Fruit fly (Drosophila melanogaster): ENCODE data around the gene CG15432.

CG15432 gene

dm6 chr2L:4393842-4394421 is 48.2 kb upstream of the CG15432 start, which contains the start of gene CG3652 (continued):
- TF ChIP-seq zf30C (GFP tag; optimal IDR thresholded peaks at IDR 0.05) (no peak), Mes4 (GFP tag; optimal IDR thresholded peaks at IDR 0.05) (no peak), lmd (GFP tag; IDR thresholded peaks at IDR 0.05) (0 out of 2 replicates have a peak, but pooled peaks have one; percentile 20), wek (GFP tag; optimal IDR thresholded peaks at IDR 0.05) (no peak), CG11093 (GFP tag; IDR thresholded peaks at IDR 0.05) (no peak), CG3847 (GFP tag; IDR thresholded peaks at IDR 0.05) (no peak), CG3995 (GFP tag; optimal IDR thresholded peaks at IDR 0.05) (peak; percentile 77), Xrp1 (GFP tag; IDR thresholded peaks at IDR 0.05) (no peak), chm (GFP tag; IDR thresholded peaks at IDR 0.05) (no peak), pzg (GFP tag; optimal IDR thresholded peaks at IDR 0.05) (peak; percentile 47), CG17328 (GFP tag; IDR thresholded peaks at IDR 0.05) (no peak), CG13624 (GFP tag; optimal IDR thresholded peaks at IDR 0.05) (no peak), Sry-β (GFP tag; optimal IDR thresholded peaks at IDR 0.05) (peak; percentile 82), dati (GFP tag; IDR thresholded peaks at IDR 0.05) (no peak), run (tag; optimal IDR thresholded peaks at IDR 0.05) (no peak), sim (GFP tag; IDR thresholded peaks at IDR 0.05) (no peak), tx (GFP tag; optimal IDR thresholded peaks at IDR 0.05) (no peak), ato (GFP tag; IDR thresholded peaks at IDR 0.05; ENCODE audit: partially characterized antibody) (no peak), knrl (GFP tag; IDR thresholded peaks at IDR 0.05; ENCODE audit: partially characterized antibody) (peak; percentile 47; the same call in 2 of the 3 replicates), fd3F (GFP tag; optimal IDR thresholded peaks at IDR 0.05) (no peak), lola (GFP tag; optimal IDR thresholded peaks at IDR 0.05) (peak in 1 of 3 experiments; percentile 29), Sox100B (GFP tag; optimal IDR thresholded peaks at IDR 0.05) (no peak), Dip2 (GFP tag; IDR thresholded peaks at IDR 0.05) (no peak), Adf1 (GFP tag; IDR thresholded peaks at IDR 0.05) (no peak), CG14014 (GFP tag; IDR thresholded peaks at IDR 0.05) (no peak), sisA (GFP tag; IDR thresholded peaks at IDR 0.05) (no peak), Hmx (GFP tag; optimal IDR thresholded peaks at IDR 0.05) (no peak), CG2889 (GFP tag; IDR thresholded peaks at IDR 0.05) (no peak), CG4617 (GFP tag; optimal IDR thresholded peaks at IDR 0.05; ENCODE audit: borderline replicate concordance) (peak; percentile 67), salm (tag; optimal IDR thresholded peaks at IDR 0.05) (no peak), CG2129 (GFP tag; IDR thresholded peaks at IDR 0.05; ENCODE audit: partially characterized antibody) (0 out of 2 replicates have a peak, but pooled peaks have one; percentile 12), ham (GFP tag; IDR thresholded peaks at IDR 0.05) (no peak), CG9215 (GFP tag; IDR thresholded peaks at IDR 0.05) (no peak), schlank (tag; optimal IDR thresholded peaks at IDR 0.05) (no peak), Hmr (GFP tag; optimal IDR thresholded peaks at IDR 0.05) (no peak), CG1233 (GFP tag; optimal IDR thresholded peaks at IDR 0.05) (no peak), CG31441 (GFP tag; IDR thresholded peaks at IDR 0.05) (no peak), twi (tag; optimal IDR thresholded peaks at IDR 0.05) (no peak), CG1602 (GFP tag; optimal IDR thresholded peaks at IDR 0.05) (no peak), pan (optimal IDR thresholded peaks at IDR 0.05) (no peak), pan (GFP tag; optimal IDR thresholded peaks at IDR 0.05 in 1 of 2, IDR thresholded peaks at IDR 0.05 in 1 of 2) (no peak), org-1 (GFP tag; optimal IDR thresholded peaks at IDR 0.05) (no peak), prd (optimal IDR thresholded peaks at IDR 0.05) (no peak), prd (GFP tag; IDR thresholded peaks at IDR 0.05) (peak; percentile 38; the same call in 1 of the 3 replicates), CG42726 (GFP tag; IDR thresholded peaks at IDR 0.05; ENCODE audit: partially characterized antibody) (no peak), CG4730 (GFP tag; IDR thresholded peaks at IDR 0.05) (no peak), cad (GFP tag; optimal IDR thresholded peaks at IDR 0.05) (no peak), ken (GFP tag; IDR thresholded peaks at IDR 0.05) (no peak), zen (tag; optimal IDR thresholded peaks at IDR 0.05) (peak; percentile 21), Sox102F (GFP tag; optimal IDR thresholded peaks at IDR 0.05) (no peak), CG7839 (tag; optimal IDR thresholded peaks at IDR 0.05) (no peak), gt (GFP tag; IDR thresholded peaks at IDR 0.05) (no peak)
